Worm (Caenorhabditis elegans): ENCODE measurements around the gene fbxc-31.

fbxc-31 gene

ce11 chrII:905335-905734, 6.4 kb upstream of the fbxc-31 start:
- TF ChIP-seq Y95B8A.8 (GFP tag; IDR thresholded peaks at IDR 0.05) (no peak), snpc-1.1 (tag; optimal IDR thresholded peaks at IDR 0.05; ENCODE audit: insufficient read depth) (peak; percentile 70), die-1 (tag; optimal IDR thresholded peaks at IDR 0.05) (no peak), snpc-4 (GFP tag; optimal IDR thresholded peaks at IDR 0.05) (no peak), snpc-4 (tag; optimal IDR thresholded peaks at IDR 0.05) (peak in 2 of 4 experiments; percentile 75 to 90), zfh-2 (GFP tag; conservative IDR thresholded peaks at IDR 0.05) (peak; percentile 40; the same call in 1 of the 2 replicates)

ce11 chrII:909554-909953, 2.2 kb upstream of the fbxc-31 start, which contains the start of the genes fbxc-24 and fbxc-27:
Gene fbxc-24 (minus strand): TSS chrII:909654.
Gene fbxc-27 (plus strand): TSS chrII:909769.
- no peak for TF ChIP-seq F33H1.4 (GFP tag; IDR thresholded peaks at IDR 0.05)
- no peak for TF ChIP-seq attf-6 (GFP tag; IDR thresholded peaks at IDR 0.05)
- TF ChIP-seq Y67H2A.10 (GFP tag; conservative IDR thresholded peaks at IDR 0.05) = no peak
- TF ChIP-seq nfyb-1 (GFP tag; IDR thresholded peaks at IDR 0.05) = no peak
- no peak for TF ChIP-seq tbp1 (GFP tag; optimal IDR thresholded peaks at IDR 0.05)
- TF ChIP-seq repo-1 (tag; optimal IDR thresholded peaks at IDR 0.05) = no peak
- TF ChIP-seq ceh-100 (GFP tag; IDR thresholded peaks at IDR 0.05) = no peak
- no peak for TF ChIP-seq nfya-1 (tag; optimal IDR thresholded peaks at IDR 0.05; ENCODE audit: borderline replicate concordance, insufficient read depth)
- TF ChIP-seq tbx-9 (tag; optimal IDR thresholded peaks at IDR 0.05; ENCODE audit: borderline replicate concordance) = no peak
- no peak for TF ChIP-seq F10E7.11 (tag; optimal IDR thresholded peaks at IDR 0.05)
- TF ChIP-seq ztf-25 (GFP tag; IDR thresholded peaks at IDR 0.05) = no peak
- TF ChIP-seq unc-130 (GFP tag; optimal IDR thresholded peaks at IDR 0.05) = no peak

- TF ChIP-seq ceh-40 (GFP tag; IDR thresholded peaks at IDR 0.05) (no peak), hlh-26 (GFP tag; conservative IDR thresholded peaks at IDR 0.05) (no peak), zfh-2 (GFP tag; conservative IDR thresholded peaks at IDR 0.05) (no peak), mcd-1 (GFP tag; IDR thresholded peaks at IDR 0.05) (peak; percentile 75), F52B5.7 (tag; optimal IDR thresholded peaks at IDR 0.05) (no peak)
Measured at ce11 chrII:913222-913722, 1.5 kb downstream of the fbxc-31 start, which contains the start of gene fbxc-33. Gene fbxc-33 (plus strand): TSS chrII:913672.

DNA sequence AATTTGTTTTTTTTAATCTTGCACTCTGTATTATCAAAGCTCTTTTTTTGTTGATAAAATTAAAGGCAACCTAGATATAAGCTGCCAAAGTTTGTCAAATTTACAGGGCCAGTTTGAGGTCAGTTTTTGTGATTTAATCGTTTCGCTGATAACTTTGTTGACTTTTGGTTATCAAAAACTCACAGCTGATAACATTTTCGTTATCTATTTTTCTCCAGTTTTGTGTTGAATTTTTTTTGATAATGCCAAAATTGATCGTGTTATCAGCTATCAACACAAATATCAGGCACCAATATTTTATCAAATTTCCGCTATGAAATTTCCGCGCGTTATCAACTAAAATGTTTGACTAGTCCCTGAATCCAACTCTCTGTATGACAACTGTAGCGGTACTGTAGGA, 3.4 kb downstream of the fbxc-31 start:
- TF ChIP-seq atf-7 (tag; optimal IDR thresholded peaks at IDR 0.05) = peak; percentile 48
- no peak for TF ChIP-seq hsf-1 (GFP tag; IDR thresholded peaks at IDR 0.05)
- TF ChIP-seq sea-2 (GFP tag; IDR thresholded peaks at IDR 0.05) = no peak
- TF ChIP-seq lin-40 (tag; optimal IDR thresholded peaks at IDR 0.05) = no peak
- peak; percentile 63 for TF ChIP-seq dox-1 (GFP tag; IDR thresholded peaks at IDR 0.05)
- TF ChIP-seq K11D2.4 (GFP tag; IDR thresholded peaks at IDR 0.05) = no peak
- no peak for TF ChIP-seq madf-10 (tag; optimal IDR thresholded peaks at IDR 0.05)
- peak; percentile 94 for TF ChIP-seq ets-4 (GFP tag; optimal IDR thresholded peaks at IDR 0.05)
- no peak for TF ChIP-seq ztf-25 (GFP tag; IDR thresholded peaks at IDR 0.05)
- peak; percentile 89 for TF ChIP-seq pha-4 (tag; optimal IDR thresholded peaks at IDR 0.05)
- peak; percentile 35; the same call in 1 of the 2 replicates for TF ChIP-seq mcd-1 (GFP tag; IDR thresholded peaks at IDR 0.05)
- TF ChIP-seq ztf-22 (GFP tag; optimal IDR thresholded peaks at IDR 0.05) = peak; percentile 67
- peak; percentile 95 for TF ChIP-seq nhr-80 (tag; optimal IDR thresholded peaks at IDR 0.05)

ce11 chrII:915780-916179, 4.0 kb downstream of the fbxc-31 start, which contains the start of gene fbxc-29:
Gene fbxc-29 (plus strand): TSS chrII:916080.
- TF ChIP-seq ztf-26 (tag; optimal IDR thresholded peaks at IDR 0.05) (no peak), F49E8.2 (tag; optimal IDR thresholded peaks at IDR 0.05; ENCODE audit: insufficient read depth) (no peak), nhr-90 (tag; optimal IDR thresholded peaks at IDR 0.05) (no peak), let-526 (GFP tag; IDR thresholded peaks at IDR 0.05) (no peak), B0019.2 (GFP tag; conservative IDR thresholded peaks at IDR 0.05) (no peak), nfya-2 (GFP tag; IDR thresholded peaks at IDR 0.05) (no peak), hlh-26 (GFP tag; conservative IDR thresholded peaks at IDR 0.05) (no peak), Y79H2A.3 (GFP tag; conservative IDR thresholded peaks at IDR 0.05) (no peak), D2030.7 (GFP tag; IDR thresholded peaks at IDR 0.05) (no peak), Y53G8AR.9 (GFP tag; conservative IDR thresholded peaks at IDR 0.05) (no peak), ZK185.1 (tag; optimal IDR thresholded peaks at IDR 0.05; ENCODE audit: poor library complexity, severe bottlenecking) (no peak), ztf-18 (tag; optimal IDR thresholded peaks at IDR 0.05) (no peak)

Measured in whole organism, young adult.